Fruit fly (Drosophila melanogaster): ENCODE measurements around the gene Gem3.

DNA sequence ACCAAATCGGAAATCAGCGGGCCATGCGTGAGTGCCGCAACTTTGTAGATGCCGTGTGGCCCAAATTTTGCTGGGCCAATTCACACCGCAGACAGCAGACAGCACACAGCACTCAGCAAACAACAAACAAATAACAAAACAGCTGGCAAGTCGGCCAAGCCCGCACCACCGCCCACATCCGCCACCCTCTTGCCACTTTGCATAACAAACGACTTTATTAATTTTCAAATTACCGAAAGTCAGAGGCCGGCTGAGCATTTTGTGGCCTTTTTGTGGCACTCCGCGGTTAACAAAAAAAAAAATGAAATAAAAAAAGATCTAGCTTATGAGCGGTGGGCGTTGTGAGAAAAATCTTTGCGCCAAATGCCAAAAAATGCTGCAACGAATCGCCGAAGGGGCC lies 13.2 kb downstream of the Gem3 start:
- TF ChIP-seq pan (optimal IDR thresholded peaks at IDR 0.05), result no peak
- TF ChIP-seq CG8478 (optimal IDR thresholded peaks at IDR 0.05), result no peak

Data from whole organism.